Fruit fly (Drosophila melanogaster) whole organism, embryonic: Measurements from ENCODE around the gene CG7879.

Source experiments
- Antp ChIP-seq: fragments of 200-800 bp; sonication (Bioruptor generic); optimal IDR thresholded peaks from 3 replicates; lab custom pipeline; 2016; ENCODE audit warnings: missing biosample characterization, missing genetic modification characterization
- Asciz ChIP-seq: fragments of 200-800 bp; sonication (Bioruptor generic); optimal IDR thresholded peaks from 2 replicates; lab custom pipeline; 2017; ENCODE audit warnings: missing biosample characterization, mild to moderate bottlenecking, missing genetic modification characterization, missing genetic modification reagents
- CG11247 ChIP-seq: fragments of 200-800 bp; sonication (Bioruptor generic); IDR thresholded peaks from 2 replicates; pipeline ENCODE4 v1.3.6; 2022; ENCODE audit warnings: missing biosample characterization, missing genetic modification characterization
- CG1233 ChIP-seq: fragments of 200-800 bp; sonication (Bioruptor generic); optimal IDR thresholded peaks from 4 replicates; lab custom pipeline; 2018; ENCODE audit warnings: missing biosample characterization, mild to moderate bottlenecking, missing genetic modification characterization
- CG12659 ChIP-seq: fragments of 200-800 bp; sonication (Bioruptor generic); optimal IDR thresholded peaks from 3 replicates; lab custom pipeline; 2017; ENCODE audit warnings: mild to moderate bottlenecking, missing biosample characterization, missing genetic modification reagents, missing genetic modification characterization
- CG14014 ChIP-seq: fragments of 200-800 bp; sonication (Bioruptor generic); IDR thresholded peaks from 2 replicates; pipeline ENCODE4 v1.3.6; 2022; ENCODE audit warnings: missing biosample characterization, missing genetic modification characterization
- CG17612 ChIP-seq: fragments of 200-800 bp; sonication (Bioruptor generic); IDR thresholded peaks from 2 replicates; pipeline ENCODE4 v1.3.6; 2022; ENCODE audit warnings: missing biosample characterization, missing genetic modification characterization
- CG17829 ChIP-seq: fragments of 200-800 bp; optimal IDR thresholded peaks from 2 replicates; lab custom pipeline; 2019; ENCODE audit warnings: missing biosample characterization, mild to moderate bottlenecking, missing genetic modification characterization, moderate library complexity
- CG2116 ChIP-seq: fragments of 200-800 bp; sonication (Bioruptor generic); optimal IDR thresholded peaks from 3 replicates; lab custom pipeline; 2018; ENCODE audit warnings: missing biosample characterization, mild to moderate bottlenecking, missing genetic modification characterization
- CG2712 ChIP-seq: fragments of 200-800 bp; optimal IDR thresholded peaks from 3 replicates; lab custom pipeline; 2019; ENCODE audit warnings: missing biosample characterization, mild to moderate bottlenecking, missing genetic modification characterization, moderate library complexity
- CG34422 ChIP-seq: fragments of 200-800 bp; sonication (Bioruptor generic); IDR thresholded peaks from 3 replicates; pipeline ENCODE4 v1.3.6; 2022; ENCODE audit warnings: missing biosample characterization, missing genetic modification characterization
- CG3726 ChIP-seq: fragments of 200-800 bp; sonication (Bioruptor generic); IDR thresholded peaks from 3 replicates; pipeline ENCODE4, ENCODE4 v1.3.6; 2022; ENCODE audit warnings: missing biosample characterization, missing genetic modification characterization
- CG4404 ChIP-seq: fragments of 200-800 bp; sonication (Bioruptor generic); IDR thresholded peaks from 2 replicates; pipeline ENCODE4 v1.3.6; 2022; ENCODE audit warnings: missing biosample characterization, missing genetic modification characterization
- CG4854 ChIP-seq: fragments of 200-800 bp; sonication (Bioruptor generic); optimal IDR thresholded peaks from 2 replicates; lab custom pipeline; 2016; ENCODE audit warnings: missing biosample characterization, missing genetic modification characterization, inconsistent platforms
- CG5180 ChIP-seq: fragments of 200-800 bp; sonication (Bioruptor generic); optimal IDR thresholded peaks from 3 replicates; lab custom pipeline; 2017; ENCODE audit warnings: missing biosample characterization, missing genetic modification characterization, mild to moderate bottlenecking, moderate library complexity, missing genetic modification reagents
- CG5245 ChIP-seq: fragments of 200-800 bp; sonication (Bioruptor generic); optimal IDR thresholded peaks from 3 replicates; lab custom pipeline; 2016; ENCODE audit warnings: missing biosample characterization, missing genetic modification characterization
- CG6175 ChIP-seq: fragments of 200-800 bp; sonication (Bioruptor generic); IDR thresholded peaks from 3 replicates; pipeline ENCODE4 v1.3.6; 2022; ENCODE audit warnings: missing biosample characterization, missing genetic modification characterization
- CG6272 ChIP-seq: fragments of 200-800 bp; sonication (Bioruptor generic); IDR thresholded peaks from 2 replicates; pipeline ENCODE4 v1.3.6; 2022; ENCODE audit warnings: missing biosample characterization, missing genetic modification characterization
- CG6765 ChIP-seq: fragments of 200-800 bp; sonication (Bioruptor generic); optimal IDR thresholded peaks from 3 replicates; lab custom pipeline; 2017; ENCODE audit warnings: missing biosample characterization, mild to moderate bottlenecking, missing genetic modification characterization
- CG7963 ChIP-seq: fragments of 200-800 bp; sonication (Bioruptor generic); IDR thresholded peaks from 3 replicates; pipeline ENCODE4 v1.3.6; 2022; ENCODE audit warnings: missing biosample characterization, missing genetic modification characterization; ENCODE audit not compliant: partially characterized antibody
- CG7987 ChIP-seq: fragments of 200-800 bp; sonication (Bioruptor generic); optimal IDR thresholded peaks from 2 replicates; lab custom pipeline; 2018; ENCODE audit warnings: missing biosample characterization, mild to moderate bottlenecking, missing genetic modification characterization, moderate library complexity
- CG8388 ChIP-seq: fragments of 200-800 bp; sonication (Bioruptor generic); optimal IDR thresholded peaks from 2 replicates; lab custom pipeline; 2019; ENCODE audit warnings: missing biosample characterization, mild to moderate bottlenecking, missing genetic modification characterization, moderate library complexity
- CG9797 ChIP-seq: fragments of 200-800 bp; sonication (Bioruptor generic); optimal IDR thresholded peaks from 3 replicates; lab custom pipeline; 2018; ENCODE audit warnings: missing biosample characterization, mild to moderate bottlenecking, missing genetic modification characterization
- Dll ChIP-seq: fragments of 200-800 bp; sonication (Bioruptor generic); IDR thresholded peaks from 4 replicates; pipeline ENCODE4 v1.3.6; 2022; ENCODE audit warnings: missing biosample characterization, missing genetic modification characterization; ENCODE audit not compliant: partially characterized antibody
- Doc3 ChIP-seq: fragments of 200-800 bp; sonication (Bioruptor generic); IDR thresholded peaks from 3 replicates; pipeline ENCODE4 v1.3.6; 2022; ENCODE audit warnings: missing biosample characterization, missing genetic modification characterization; ENCODE audit not compliant: partially characterized antibody
- Ets65A ChIP-seq: fragments of 200-800 bp; sonication (Bioruptor generic); peaks from one replicate; lab custom pipeline; 2016; ENCODE audit warnings: missing biosample characterization, missing genetic modification characterization
- Hr78 ChIP-seq, 2 experiments: fragments of 200-800 bp in 1 of 2; fragments of >200 bp in 1 of 2; sonication (Bioruptor generic) in 1 of 2; optimal IDR thresholded peaks; 2 replicates each; lab custom pipeline; 2017 to 2019; ENCODE audit warnings: missing biosample characterization in 2 of 2, missing genetic modification characterization in 2 of 2, mild to moderate bottlenecking in 1 of 2, moderate library complexity in 1 of 2
- Jarid2 ChIP-seq: fragments of 200-800 bp; sonication (Bioruptor generic); optimal IDR thresholded peaks from 3 replicates; lab custom pipeline; 2017; ENCODE audit warnings: mild to moderate bottlenecking, missing biosample characterization, missing genetic modification reagents, missing genetic modification characterization
- Optix ChIP-seq: fragments of 200-800 bp; sonication (Bioruptor generic); IDR thresholded peaks from 3 replicates; pipeline ENCODE4 v1.3.6; 2022; ENCODE audit warnings: missing biosample characterization, missing genetic modification characterization
- Ptx1 ChIP-seq: fragments of 200-800 bp; sonication (Bioruptor generic); IDR thresholded peaks from 2 replicates; pipeline ENCODE4 v1.3.6; 2022; ENCODE audit warnings: missing biosample characterization, missing genetic modification characterization
- Ssrp ChIP-seq: fragments of 200-800 bp; sonication (Bioruptor generic); optimal IDR thresholded peaks from 2 replicates; lab custom pipeline; 2018; ENCODE audit warnings: missing biosample characterization, mild to moderate bottlenecking, missing genetic modification characterization, moderate library complexity
- Tbp ChIP-seq: fragments of >200 bp; optimal IDR thresholded peaks from 2 replicates; lab custom pipeline; 2018; ENCODE audit warnings: missing biosample characterization, missing genetic modification characterization
- btn ChIP-seq: fragments of 200-800 bp; sonication (Bioruptor generic); optimal IDR thresholded peaks from 2 replicates; lab custom pipeline; 2016; ENCODE audit warnings: missing biosample characterization, missing genetic modification characterization
- cato ChIP-seq: fragments of 200-800 bp; sonication (Bioruptor generic); optimal IDR thresholded peaks from 2 replicates; lab custom pipeline; 2016; ENCODE audit warnings: missing biosample characterization, missing genetic modification characterization, borderline replicate concordance
- ftz-f1 ChIP-seq: fragments of 200-800 bp; sonication (Bioruptor generic); optimal IDR thresholded peaks from 2 replicates; lab custom pipeline; 2016; ENCODE audit warnings: missing biosample characterization, missing genetic modification characterization
- gem ChIP-seq: fragments of 200-800 bp; sonication (Bioruptor generic); optimal IDR thresholded peaks from 2 replicates; lab custom pipeline; 2019; ENCODE audit warnings: missing biosample characterization, mild to moderate bottlenecking, missing genetic modification characterization, moderate library complexity
- hb ChIP-seq: fragments of 200-800 bp; sonication (Bioruptor generic); IDR thresholded peaks from 3 replicates; pipeline ENCODE4 v1.3.6; 2022; ENCODE audit warnings: missing biosample characterization, missing genetic modification characterization; ENCODE audit not compliant: partially characterized antibody
- hkb ChIP-seq, 2 experiments: fragments of 200-800 bp in 1 of 2; fragments of >200 bp in 1 of 2; sonication (Bioruptor generic) in 1 of 2; IDR thresholded peaks in 1 of 2; optimal IDR thresholded peaks in 1 of 2; 2 replicates each; pipeline versions ENCODE4 v1.3.6 to Lab custom; 2017 to 2022; ENCODE audit warnings: missing biosample characterization in 1 of 2, missing genetic modification characterization in 1 of 2
- mirr ChIP-seq: fragments of 200-800 bp; sonication (Bioruptor generic); optimal IDR thresholded peaks from 3 replicates; lab custom pipeline; 2018; ENCODE audit warnings: missing biosample characterization, mild to moderate bottlenecking, missing genetic modification characterization
- nerfin-1 ChIP-seq: fragments of 200-800 bp; sonication (Bioruptor generic); optimal IDR thresholded peaks from 3 replicates; lab custom pipeline; 2019; ENCODE audit warnings: missing biosample characterization, mild to moderate bottlenecking, missing genetic modification characterization, moderate library complexity
- nmo ChIP-seq: fragments of 200-800 bp; sonication (Bioruptor generic); optimal IDR thresholded peaks from 2 replicates; lab custom pipeline; 2018; ENCODE audit warnings: missing biosample characterization, mild to moderate bottlenecking, missing genetic modification characterization, moderate library complexity
- odd ChIP-seq: fragments of 200-800 bp; sonication (Bioruptor generic); optimal IDR thresholded peaks from 2 replicates; lab custom pipeline; 2017; ENCODE audit warnings: missing biosample characterization, mild to moderate bottlenecking, missing genetic modification characterization
- pho ChIP-seq: fragments of 200-800 bp; sonication (Bioruptor generic); optimal IDR thresholded peaks from 2 replicates; lab custom pipeline; 2016; ENCODE audit warnings: missing biosample characterization, missing genetic modification characterization
- run ChIP-seq: fragments of 200-800 bp; sonication (Bioruptor generic); optimal IDR thresholded peaks from 3 replicates; lab custom pipeline; 2018; ENCODE audit warnings: missing biosample characterization, mild to moderate bottlenecking, missing genetic modification characterization
- sd ChIP-seq: fragments of 200-800 bp; sonication (Bioruptor generic); optimal IDR thresholded peaks from 3 replicates; lab custom pipeline; 2018; ENCODE audit warnings: missing biosample characterization, mild to moderate bottlenecking, missing genetic modification characterization, moderate library complexity
- sr ChIP-seq: fragments of 200-800 bp; sonication (Bioruptor generic); IDR thresholded peaks from 3 replicates; pipeline ENCODE4 v1.3.6; 2022; ENCODE audit warnings: missing biosample characterization, missing genetic modification characterization
- stc ChIP-seq: fragments of 200-800 bp; sonication (Bioruptor generic); IDR thresholded peaks from 2 replicates; pipeline ENCODE4 v1.3.6; 2022; ENCODE audit warnings: missing biosample characterization, missing genetic modification characterization
- tna ChIP-seq: fragments of 200-800 bp; sonication (Bioruptor generic); IDR thresholded peaks from 2 replicates; pipeline ENCODE4 v1.3.6; 2022; ENCODE audit warnings: missing biosample characterization, missing genetic modification characterization; ENCODE audit not compliant: partially characterized antibody
- zfh1 ChIP-seq: fragments of 200-800 bp; sonication (Bioruptor generic); IDR thresholded peaks from 3 replicates; pipeline ENCODE4 v1.3.6; 2022; ENCODE audit warnings: missing biosample characterization, missing genetic modification characterization

CG7879 gene

dm6 chr3L:1614465-1615084 is 46.2 kb upstream of the CG7879 start (continued):
- TF ChIP-seq hkb (optimal IDR thresholded peaks at IDR 0.05; lab: Kevin White, UChicago) (no peak), hkb (GFP tag; IDR thresholded peaks at IDR 0.05; lab: Robert Waterston, UW) (no peak), sr (GFP tag; lab: Robert Waterston, UW) (0 out of 3 replicates have a peak, but pooled peaks have one; percentile 25), Hr78 (GFP tag; optimal IDR thresholded peaks at IDR 0.05; lab: Kevin White, UChicago) (peak in 1 of 2 experiments; percentile 55), gem (tag; lab: Kevin White, UChicago) (no peak), CG6272 (GFP tag; lab: Robert Waterston, UW) (no peak), Jarid2 (GFP tag; lab: Kevin White, UChicago) (no peak), CG4854 (GFP tag; lab: Kevin White, UChicago) (no peak), Antp (GFP tag; lab: Kevin White, UChicago) (no peak), CG1233 (GFP tag; lab: Kevin White, UChicago) (no peak), cato (GFP tag; lab: Kevin White, UChicago) (no peak), CG14014 (no peak), sd (tag; lab: Kevin White, UChicago) (peak; percentile 63), tna (GFP tag; lab: Robert Waterston, UW) (no peak), CG3726 (GFP tag; lab: Robert Waterston, UW) (no peak), odd (GFP tag; lab: Kevin White, UChicago) (no peak), Ptx1 (GFP tag; lab: Robert Waterston, UW) (no peak), CG11247 (no peak), hb (no peak), Tbp (no peak), Ets65A (GFP tag; lab: Kevin White, UChicago) (peak; percentile 47), nmo (GFP tag; lab: Kevin White, UChicago) (no peak), CG17829 (tag; lab: Kevin White, UChicago) (no peak), CG2116 (GFP tag; lab: Kevin White, UChicago) (no peak), Ssrp (tag; lab: Kevin White, UChicago) (no peak), CG8388 (GFP tag; lab: Kevin White, UChicago) (no peak)

- TF ChIP-seq ftz-f1 (GFP tag; lab: Kevin White, UChicago) = no peak
- TF ChIP-seq CG34422 = 0 out of 3 replicates have a peak, but pooled peaks have one; percentile 31
- TF ChIP-seq Doc3 = no peak
- no peak for TF ChIP-seq stc (GFP tag; lab: Robert Waterston, UW)
- TF ChIP-seq CG4404 = no peak
- TF ChIP-seq CG17612 = no peak
- no peak for TF ChIP-seq CG5180 (GFP tag; lab: Kevin White, UChicago)
- TF ChIP-seq Dll (GFP tag; lab: Robert Waterston, UW) = no peak
- TF ChIP-seq CG7963 = no peak
- TF ChIP-seq CG14014 = peak; percentile 54
- peak; percentile 39 for TF ChIP-seq CG2712
- TF ChIP-seq mirr (GFP tag; lab: Kevin White, UChicago) = no peak
- no peak for TF ChIP-seq nerfin-1
- peak; percentile 31 for TF ChIP-seq CG12659 (GFP tag; lab: Kevin White, UChicago)
- TF ChIP-seq zfh1 (GFP tag; lab: Robert Waterston, UW) = no peak
- TF ChIP-seq run (tag; lab: Kevin White, UChicago) = no peak
- TF ChIP-seq CG9797 (GFP tag; lab: Kevin White, UChicago) = no peak
- TF ChIP-seq CG7987 = no peak
- no peak for TF ChIP-seq Optix (GFP tag; lab: Robert Waterston, UW)
- TF ChIP-seq Hr78 (GFP tag; optimal IDR thresholded peaks at IDR 0.05; lab: Kevin White, UChicago) = no peak
- TF ChIP-seq CG5245 (GFP tag; lab: Kevin White, UChicago) = no peak
- no peak for TF ChIP-seq Asciz (GFP tag; lab: Kevin White, UChicago)
- TF ChIP-seq CG6175 (GFP tag; lab: Robert Waterston, UW) = no peak
- TF ChIP-seq CG6765 = no peak
- no peak for TF ChIP-seq btn
- TF ChIP-seq pho (GFP tag; lab: Kevin White, UChicago) = peak; percentile 46
Observed at dm6 chr3L:1609611-1610010, 41.2 kb upstream of the CG7879 start.
